Worm (Caenorhabditis elegans): ENCODE data around the gene zhit-3.
A peak's percentile ranks its signal among the peaks of the same experiment; 100 is the strongest.

zhit-3 gene

ce11 chrV:10160954-10161353 lies 51.0 kb downstream of the zhit-3 start, which contains the start of gene C51E3.10 (continued):
- no peak for TF ChIP-seq F44E2.7 (GFP tag; IDR thresholded peaks at IDR 0.05)
- TF ChIP-seq ctbp-1 (GFP tag; IDR thresholded peaks at IDR 0.05): no peak
- peak; percentile 93 for TF ChIP-seq pqm-1 (tag; optimal IDR thresholded peaks at IDR 0.05)
- no peak for TF ChIP-seq zip-2 (tag; optimal IDR thresholded peaks at IDR 0.05)
- peak in 1 of 2 experiments; percentile 77 for TF ChIP-seq mdl-1 (tag; optimal IDR thresholded peaks at IDR 0.05)
- no peak for TF ChIP-seq vab-7 (GFP tag; IDR thresholded peaks at IDR 0.05)
- TF ChIP-seq nhr-11 (tag; optimal IDR thresholded peaks at IDR 0.05): no peak
- TF ChIP-seq lim-7 (GFP tag; IDR thresholded peaks at IDR 0.05): no peak
- no peak for TF ChIP-seq egl-43 (GFP tag; IDR thresholded peaks at IDR 0.05)
- TF ChIP-seq nhr-48 (tag; optimal IDR thresholded peaks at IDR 0.05): peak; percentile 18
- peak; percentile 16 for TF ChIP-seq lin-13 (GFP tag; optimal IDR thresholded peaks at IDR 0.05)
- TF ChIP-seq egl-27 (tag; optimal IDR thresholded peaks at IDR 0.05): no peak
- TF ChIP-seq snpc-1.2 (GFP tag; IDR thresholded peaks at IDR 0.05): no peak
- no peak for TF ChIP-seq jun-1 (tag; optimal IDR thresholded peaks at IDR 0.05)
- peak; percentile 76 for TF ChIP-seq mxl-3 (GFP tag; optimal IDR thresholded peaks at IDR 0.05)
- no peak for TF ChIP-seq zfp-3 (GFP tag; conservative IDR thresholded peaks at IDR 0.05)
- no peak for TF ChIP-seq Y5F2A.4 (GFP tag; optimal IDR thresholded peaks at IDR 0.05)
- no peak for TF ChIP-seq F37D6.2 (tag; optimal IDR thresholded peaks at IDR 0.05)
- TF ChIP-seq ZK546.5 (tag; optimal IDR thresholded peaks at IDR 0.05): no peak
- no peak for TF ChIP-seq nhr-102 (tag; optimal IDR thresholded peaks at IDR 0.05)
- TF ChIP-seq php-3 (GFP tag; IDR thresholded peaks at IDR 0.05): no peak
- TF ChIP-seq nhr-237 (tag; optimal IDR thresholded peaks at IDR 0.05): no peak
- TF ChIP-seq attf-4 (tag; optimal IDR thresholded peaks at IDR 0.05): no peak
- TF ChIP-seq dmd-8 (GFP tag; IDR thresholded peaks at IDR 0.05): no peak
- peak; percentile 95 for TF ChIP-seq dmd-6 (GFP tag; IDR thresholded peaks at IDR 0.05)
- TF ChIP-seq unc-62 (GFP tag; optimal IDR thresholded peaks at IDR 0.05 in 1 of 2): peak in 1 of 2 experiments; percentile 89
- TF ChIP-seq unc-62 (tag; optimal IDR thresholded peaks at IDR 0.05): no peak
- TF ChIP-seq ztf-11 (tag; optimal IDR thresholded peaks at IDR 0.05): no peak
- TF ChIP-seq nhr-76 (tag; optimal IDR thresholded peaks at IDR 0.05): no peak
- no peak for TF ChIP-seq zfp-2 (tag; optimal IDR thresholded peaks at IDR 0.05)
- no peak for TF ChIP-seq tag-97 (GFP tag; IDR thresholded peaks at IDR 0.05)
- no peak for TF ChIP-seq dpl-1 (GFP tag; optimal IDR thresholded peaks at IDR 0.05)
- TF ChIP-seq nhr-6 (tag; optimal IDR thresholded peaks at IDR 0.05): no peak
- TF ChIP-seq F10B5.3 (tag; optimal IDR thresholded peaks at IDR 0.05): no peak
- no peak for TF ChIP-seq zag-1 (tag; optimal IDR thresholded peaks at IDR 0.05)
- TF ChIP-seq lin-1 (GFP tag; IDR thresholded peaks at IDR 0.05): peak; percentile 71; the same call in 1 of the 2 replicates
- no peak for TF ChIP-seq daf-8 (GFP tag; IDR thresholded peaks at IDR 0.05)
- no peak for TF ChIP-seq spr-3 (GFP tag; optimal IDR thresholded peaks at IDR 0.05)
- TF ChIP-seq sdz-12 (GFP tag; optimal IDR thresholded peaks at IDR 0.05): no peak
- peak; percentile 68; the same call in 1 of the 2 replicates for TF ChIP-seq tra-1 (GFP tag; IDR thresholded peaks at IDR 0.05)
- no peak for TF ChIP-seq duxl-1 (tag; optimal IDR thresholded peaks at IDR 0.05; ENCODE audit: poor library complexity)
- no peak for TF ChIP-seq daf-16 (GFP tag; optimal IDR thresholded peaks at IDR 0.05)
- peak; percentile 66 for TF ChIP-seq daf-16 (tag; optimal IDR thresholded peaks at IDR 0.05)
- no peak for TF ChIP-seq Y105C5A.15 (GFP tag; IDR thresholded peaks at IDR 0.05)
- TF ChIP-seq cey-2 (tag; optimal IDR thresholded peaks at IDR 0.05; ENCODE audit: borderline replicate concordance, insufficient read depth): no peak
- no peak for TF ChIP-seq ceh-44 (GFP tag; IDR thresholded peaks at IDR 0.05)
- no peak for TF ChIP-seq madf-5 (GFP tag; IDR thresholded peaks at IDR 0.05)
- no peak for TF ChIP-seq Y75B8A.6 (GFP tag; IDR thresholded peaks at IDR 0.05)
- TF ChIP-seq T26A8.4 (GFP tag; IDR thresholded peaks at IDR 0.05): no peak
- no peak for TF ChIP-seq lin-15B (tag; optimal IDR thresholded peaks at IDR 0.05)
- no peak for TF ChIP-seq rbr-2 (tag; optimal IDR thresholded peaks at IDR 0.05)
- TF ChIP-seq set-16 (GFP tag; IDR thresholded peaks at IDR 0.05): no peak
- TF ChIP-seq D1046.2 (GFP tag; IDR thresholded peaks at IDR 0.05): no peak
- no peak for TF ChIP-seq mxl-2 (GFP tag; conservative IDR thresholded peaks at IDR 0.05)

All from whole organism, L4 larva.